Worm (Caenorhabditis elegans) whole organism, L3 larva: ENCODE data around the gene smvt-1.

Experiments used
- R02D3.7 ChIP-seq: fragments of 150-350 bp; optimal IDR thresholded peaks from 2 replicates; lab custom pipeline; 2014; ENCODE audit warnings: missing biosample characterization, missing genetic modification characterization
- ZK546.5 ChIP-seq: sonication (generic microtip); optimal IDR thresholded peaks from 2 replicates; lab custom pipeline; 2017; ENCODE audit warnings: missing biosample characterization, missing genetic modification characterization
- aly-2 ChIP-seq: fragments of 150-350 bp; optimal IDR thresholded peaks from 2 replicates; lab custom pipeline; 2014; ENCODE audit warnings: missing biosample characterization, missing genetic modification characterization
- ama-1 ChIP-seq: fragments of 150-350 bp; optimal IDR thresholded peaks from 2 replicates; lab custom pipeline; 2018
- ceh-16 ChIP-seq: sonication (generic microtip); optimal IDR thresholded peaks from 2 replicates; lab custom pipeline; 2017; ENCODE audit warnings: missing biosample characterization, missing genetic modification characterization
- ceh-28 ChIP-seq: fragments of 150-350 bp; optimal IDR thresholded peaks from 2 replicates; lab custom pipeline; 2014; ENCODE audit warnings: missing biosample characterization, missing genetic modification reagents, missing genetic modification characterization
- ceh-82 ChIP-seq: fragments of 150-350 bp; optimal IDR thresholded peaks from 2 replicates; lab custom pipeline; 2014; ENCODE audit warnings: missing biosample characterization, missing genetic modification characterization
- ceh-9 ChIP-seq: sonication (generic microtip); optimal IDR thresholded peaks from 2 replicates; lab custom pipeline; 2018; ENCODE audit warnings: missing biosample characterization, missing genetic modification characterization
- daf-12 ChIP-seq: fragments of 150-350 bp; optimal IDR thresholded peaks from 2 replicates; lab custom pipeline; 2014; ENCODE audit warnings: missing biosample characterization, missing genetic modification reagents, missing genetic modification characterization
- egl-27 ChIP-seq: sonication (generic microtip); optimal IDR thresholded peaks from 4 replicates; lab custom pipeline; 2017; ENCODE audit warnings: missing biosample characterization, missing genetic modification reagents, missing genetic modification characterization
- egl-5 ChIP-seq: fragments of 150-350 bp; optimal IDR thresholded peaks from 2 replicates; lab custom pipeline; 2017; ENCODE audit warnings: missing biosample characterization, missing genetic modification reagents, missing genetic modification characterization, inconsistent platforms
- elt-1 ChIP-seq: fragments of 150-350 bp; optimal IDR thresholded peaks from 2 replicates; lab custom pipeline; 2014; ENCODE audit warnings: missing biosample characterization, missing genetic modification characterization
- elt-2 ChIP-seq: sonication (generic microtip); optimal IDR thresholded peaks from 2 replicates; lab custom pipeline; 2016; ENCODE audit warnings: missing genetic modification reagents, mild to moderate bottlenecking, missing genetic modification characterization, missing compliant biosample characterization
- elt-3 ChIP-seq, 3 experiments: fragments of 150-350 bp in 1 of 3; sonication (generic microtip) in 2 of 3; optimal IDR thresholded peaks; 2 replicates in 2 of 3; 4 replicates in 1 of 3; lab custom pipeline; 2014 to 2017; ENCODE audit warnings: missing biosample characterization in 3 of 3, missing genetic modification characterization in 3 of 3
- eor-1 ChIP-seq, 2 experiments: fragments of 150-350 bp; optimal IDR thresholded peaks; 2 replicates each; lab custom pipeline; 2014 to 2018; ENCODE audit warnings: missing biosample characterization in 2 of 2, missing genetic modification characterization in 2 of 2
- fkh-10 ChIP-seq: sonication (generic microtip); optimal IDR thresholded peaks from 2 replicates; lab custom pipeline; 2017; ENCODE audit warnings: missing biosample characterization, missing genetic modification reagents, missing genetic modification characterization
- fkh-2 ChIP-seq: fragments of 150-350 bp; optimal IDR thresholded peaks from 2 replicates; lab custom pipeline; 2014; ENCODE audit warnings: missing biosample characterization, missing genetic modification reagents, missing genetic modification characterization
- fos-1 ChIP-seq: fragments of 150-350 bp; optimal IDR thresholded peaks from 2 replicates; lab custom pipeline; 2014; ENCODE audit warnings: missing biosample characterization, missing genetic modification characterization
- hmg-11 ChIP-seq: sonication (generic microtip); optimal IDR thresholded peaks from 2 replicates; lab custom pipeline; 2016; ENCODE audit warnings: missing genetic modification characterization, missing compliant biosample characterization
- jun-1 ChIP-seq: fragments of 150-350 bp; optimal IDR thresholded peaks from 2 replicates; lab custom pipeline; 2014; ENCODE audit warnings: missing biosample characterization, missing genetic modification reagents, missing genetic modification characterization
- lin-15B ChIP-seq: fragments of 150-350 bp; optimal IDR thresholded peaks from 2 replicates; lab custom pipeline; 2014; ENCODE audit warnings: missing biosample characterization, missing genetic modification characterization
- lin-39 ChIP-seq: fragments of 150-350 bp; optimal IDR thresholded peaks from 2 replicates; lab custom pipeline; 2018; ENCODE audit warnings: missing biosample characterization, missing genetic modification reagents, missing genetic modification characterization
- lsy-12 ChIP-seq: sonication (generic microtip); optimal IDR thresholded peaks from 2 replicates; lab custom pipeline; 2016; ENCODE audit warnings: mild to moderate bottlenecking, missing genetic modification characterization, missing compliant biosample characterization
- mdl-1 ChIP-seq: fragments of 150-350 bp; optimal IDR thresholded peaks from 2 replicates; lab custom pipeline; 2014; ENCODE audit warnings: missing biosample characterization, missing genetic modification characterization
- mml-1 ChIP-seq: fragments of 150-350 bp; sonication (generic microtip); optimal IDR thresholded peaks from 3 replicates; lab custom pipeline; 2014; ENCODE audit warnings: missing biosample characterization, missing genetic modification characterization
- nfya-1 ChIP-seq: sonication (generic microtip); optimal IDR thresholded peaks from 2 replicates; lab custom pipeline; 2017; ENCODE audit warnings: missing genetic modification characterization, mild to moderate bottlenecking, missing compliant biosample characterization, antibody characterized with exemption, moderate library complexity; ENCODE audit not compliant: insufficient read depth
- nhr-11 ChIP-seq: fragments of 150-350 bp; optimal IDR thresholded peaks from 2 replicates; lab custom pipeline; 2014; ENCODE audit warnings: missing biosample characterization, missing genetic modification characterization
- nhr-12 ChIP-seq: fragments of 150-350 bp; optimal IDR thresholded peaks from 2 replicates; lab custom pipeline; 2014; ENCODE audit warnings: missing biosample characterization, missing genetic modification characterization
- nhr-23 ChIP-seq: fragments of 150-350 bp; optimal IDR thresholded peaks from 2 replicates; lab custom pipeline; 2014; ENCODE audit warnings: missing biosample characterization, missing genetic modification reagents, missing genetic modification characterization
- nhr-237 ChIP-seq: fragments of 150-350 bp; optimal IDR thresholded peaks from 2 replicates; lab custom pipeline; 2014; ENCODE audit warnings: missing biosample characterization, missing genetic modification characterization
- nhr-25 ChIP-seq: sonication (generic microtip); optimal IDR thresholded peaks from 2 replicates; lab custom pipeline; 2017; ENCODE audit warnings: missing biosample characterization, missing genetic modification characterization
- nhr-28 ChIP-seq: fragments of 150-350 bp; optimal IDR thresholded peaks from 2 replicates; lab custom pipeline; 2014; ENCODE audit warnings: missing biosample characterization, missing genetic modification characterization
- nhr-43 ChIP-seq: sonication (generic microtip); optimal IDR thresholded peaks from 2 replicates; lab custom pipeline; 2016; ENCODE audit warnings: mild to moderate bottlenecking, missing genetic modification characterization, missing compliant biosample characterization; ENCODE audit not compliant: poor library complexity, severe bottlenecking
- nhr-67 ChIP-seq: fragments of 150-350 bp; optimal IDR thresholded peaks from 2 replicates; lab custom pipeline; 2014; ENCODE audit warnings: missing biosample characterization, missing genetic modification characterization
- nhr-76 ChIP-seq: fragments of 150-350 bp; sonication (generic microtip); optimal IDR thresholded peaks from 5 replicates; lab custom pipeline; 2014; ENCODE audit warnings: missing biosample characterization, missing genetic modification characterization
- nhr-77 ChIP-seq: fragments of 150-350 bp; optimal IDR thresholded peaks from 2 replicates; lab custom pipeline; 2014; ENCODE audit warnings: missing biosample characterization, missing genetic modification characterization
- pha-4 ChIP-seq: fragments of 150-350 bp; optimal IDR thresholded peaks from 2 replicates; lab custom pipeline; 2014; ENCODE audit warnings: missing biosample characterization, missing genetic modification reagents, missing genetic modification characterization
- pqm-1 ChIP-seq: fragments of 150-350 bp; optimal IDR thresholded peaks from 2 replicates; lab custom pipeline; 2017; ENCODE audit warnings: missing biosample characterization, missing genetic modification characterization, inconsistent platforms
- sea-2 ChIP-seq: fragments of 150-350 bp; sonication (generic microtip); optimal IDR thresholded peaks from 4 replicates; lab custom pipeline; 2014; ENCODE audit warnings: missing biosample characterization, missing genetic modification reagents, missing genetic modification characterization
- skn-1 ChIP-seq: fragments of 150-350 bp; optimal IDR thresholded peaks from 2 replicates; lab custom pipeline; 2014; ENCODE audit warnings: missing biosample characterization, missing genetic modification characterization
- snpc-4 ChIP-seq: fragments of 150-350 bp; optimal IDR thresholded peaks from 2 replicates; lab custom pipeline; 2014; ENCODE audit warnings: missing biosample characterization, missing genetic modification characterization
- tbx-2 ChIP-seq: sonication (generic microtip); optimal IDR thresholded peaks from 2 replicates; lab custom pipeline; 2016; ENCODE audit warnings: mild to moderate bottlenecking, missing genetic modification characterization, missing compliant biosample characterization
- unc-39 ChIP-seq: sonication (generic microtip); optimal IDR thresholded peaks from 4 replicates; lab custom pipeline; 2017; ENCODE audit warnings: missing biosample characterization, missing genetic modification characterization
- unc-62 ChIP-seq: fragments of 150-350 bp; sonication (generic microtip); optimal IDR thresholded peaks from 4 replicates; lab custom pipeline; 2014; ENCODE audit warnings: missing biosample characterization, missing genetic modification reagents, missing genetic modification characterization
- zag-1 ChIP-seq: fragments of 150-350 bp; optimal IDR thresholded peaks from 2 replicates; lab custom pipeline; 2014; ENCODE audit warnings: missing biosample characterization, missing genetic modification characterization
- ztf-11 ChIP-seq: fragments of 150-350 bp; optimal IDR thresholded peaks from 2 replicates; lab custom pipeline; 2014; ENCODE audit warnings: missing biosample characterization, missing genetic modification characterization
- ztf-4 ChIP-seq: fragments of 150-350 bp; optimal IDR thresholded peaks from 2 replicates; lab custom pipeline; 2014; ENCODE audit warnings: missing biosample characterization, missing genetic modification characterization

Gene smvt-1

ce11 chrX:2593703-2594102, 44.9 kb upstream of the smvt-1 start, which contains the start of the genes nhr-40 and T03G6.7:
TSS of gene nhr-40 (plus strand) at chrX:2594003.
TSS of gene T03G6.7 (plus strand) at chrX:2594039.
- TF ChIP-seq ceh-9 = no peak
- no peak for TF ChIP-seq nhr-25
- no peak for TF ChIP-seq fkh-10 (GFP tag; lab: Kevin White, UChicago)
- TF ChIP-seq elt-3 (tag; optimal IDR thresholded peaks at IDR 0.05; lab: Kevin White, UChicago) = no peak
- TF ChIP-seq nhr-77 (tag; lab: Kevin White, UChicago) = no peak
- no peak for TF ChIP-seq egl-5 (tag; lab: Kevin White, UChicago)
- no peak for TF ChIP-seq lin-39 (tag; lab: Kevin White, UChicago)
- no peak for TF ChIP-seq eor-1 (tag; optimal IDR thresholded peaks at IDR 0.05; lab: Kevin White, UChicago)
- TF ChIP-seq, all 47 proteins: peak for 0

- TF ChIP-seq nhr-76 (tag; lab: Kevin White, UChicago) = no peak
- TF ChIP-seq ama-1 = peak; percentile 73
- peak; percentile 32 for TF ChIP-seq elt-2
- TF ChIP-seq nfya-1 (tag; lab: Kevin White, UChicago) = peak; percentile 6
- TF ChIP-seq ztf-4 (tag; lab: Kevin White, UChicago) = peak; percentile 11
- peak; percentile 13 for TF ChIP-seq egl-5 (tag; lab: Kevin White, UChicago)
- peak; percentile 42 for TF ChIP-seq pha-4 (tag; lab: Kevin White, UChicago)
- TF ChIP-seq egl-27 = no peak
Observed at ce11 chrX:2592670-2593280, 44.0 kb upstream of the smvt-1 start.

- peak; percentile 50 for TF ChIP-seq pha-4 (tag; lab: Kevin White, UChicago)
- TF ChIP-seq nfya-1 (tag; lab: Kevin White, UChicago) = peak; percentile 38
- TF ChIP-seq elt-1 (tag; lab: Kevin White, UChicago) = no peak
- TF ChIP-seq mml-1 = no peak
- TF ChIP-seq jun-1 (tag; lab: Kevin White, UChicago) = peak; percentile 40
- no peak for TF ChIP-seq nhr-237 (tag; lab: Kevin White, UChicago)
- TF ChIP-seq lin-39 (tag; lab: Kevin White, UChicago) = peak; percentile 64
- TF ChIP-seq mdl-1 = no peak
- no peak for TF ChIP-seq fkh-10 (GFP tag; lab: Kevin White, UChicago)
- no peak for TF ChIP-seq lin-15B (tag; lab: Kevin White, UChicago)
- no peak for TF ChIP-seq snpc-4
- TF ChIP-seq elt-3 (tag; optimal IDR thresholded peaks at IDR 0.05; lab: Kevin White, UChicago) = no peak
- no peak for TF ChIP-seq ceh-9
- no peak for TF ChIP-seq ama-1
- TF ChIP-seq daf-12 (tag; lab: Kevin White, UChicago) = no peak
- TF ChIP-seq aly-2 (tag; lab: Kevin White, UChicago) = no peak
- peak; percentile 53 for TF ChIP-seq lsy-12 (tag; lab: Kevin White, UChicago)
- TF ChIP-seq pqm-1 (tag; lab: Kevin White, UChicago) = no peak
- TF ChIP-seq fos-1 = peak; percentile 17
- TF ChIP-seq hmg-11 (tag; lab: Kevin White, UChicago) = peak; percentile 67
- peak; percentile 41 for TF ChIP-seq elt-2
- TF ChIP-seq R02D3.7 (tag; lab: Kevin White, UChicago) = no peak
- TF ChIP-seq nhr-28 (tag; lab: Kevin White, UChicago) = no peak
- no peak for TF ChIP-seq ceh-16 (tag; lab: Kevin White, UChicago)
- TF ChIP-seq nhr-23 (tag; lab: Kevin White, UChicago) = peak; percentile 87
- TF ChIP-seq nhr-76 (tag; lab: Kevin White, UChicago) = no peak
- TF ChIP-seq nhr-77 (tag; lab: Kevin White, UChicago) = no peak
- no peak for TF ChIP-seq nhr-11 (tag; lab: Kevin White, UChicago)
- no peak for TF ChIP-seq nhr-67 (tag; lab: Kevin White, UChicago)
- TF ChIP-seq ceh-82 (tag; lab: Kevin White, UChicago) = no peak
- no peak for TF ChIP-seq ZK546.5 (tag; lab: Kevin White, UChicago)
- TF ChIP-seq egl-27 = no peak
- TF ChIP-seq unc-39 = no peak
- TF ChIP-seq sea-2 (GFP tag; lab: Kevin White, UChicago) = no peak
- peak; percentile 68 for TF ChIP-seq nhr-43
- no peak for TF ChIP-seq fkh-2 (tag; lab: Kevin White, UChicago)
- TF ChIP-seq nhr-12 = no peak
- no peak for TF ChIP-seq egl-5 (tag; lab: Kevin White, UChicago)
- no peak for TF ChIP-seq eor-1 (tag; optimal IDR thresholded peaks at IDR 0.05; lab: Kevin White, UChicago)
- peak; percentile 42 for TF ChIP-seq ztf-4 (tag; lab: Kevin White, UChicago)
- TF ChIP-seq unc-62 (GFP tag; lab: Kevin White, UChicago) = no peak
- peak; percentile 90 for TF ChIP-seq nhr-25
- peak; percentile 62 for TF ChIP-seq ceh-28
- TF ChIP-seq ztf-11 (tag; lab: Kevin White, UChicago) = no peak
- TF ChIP-seq skn-1 = no peak
- no peak for TF ChIP-seq zag-1 (tag; lab: Kevin White, UChicago)
- peak; percentile 7 for TF ChIP-seq tbx-2 (tag; lab: Kevin White, UChicago)
Observed at ce11 chrX:2591586-2592000, 42.8 kb upstream of the smvt-1 start.
